Worm (Caenorhabditis elegans): Measurements from ENCODE around the gene srj-23.
A peak's percentile ranks its signal among the peaks of the same experiment; 100 is the strongest.

The srj-23 gene

DNA sequence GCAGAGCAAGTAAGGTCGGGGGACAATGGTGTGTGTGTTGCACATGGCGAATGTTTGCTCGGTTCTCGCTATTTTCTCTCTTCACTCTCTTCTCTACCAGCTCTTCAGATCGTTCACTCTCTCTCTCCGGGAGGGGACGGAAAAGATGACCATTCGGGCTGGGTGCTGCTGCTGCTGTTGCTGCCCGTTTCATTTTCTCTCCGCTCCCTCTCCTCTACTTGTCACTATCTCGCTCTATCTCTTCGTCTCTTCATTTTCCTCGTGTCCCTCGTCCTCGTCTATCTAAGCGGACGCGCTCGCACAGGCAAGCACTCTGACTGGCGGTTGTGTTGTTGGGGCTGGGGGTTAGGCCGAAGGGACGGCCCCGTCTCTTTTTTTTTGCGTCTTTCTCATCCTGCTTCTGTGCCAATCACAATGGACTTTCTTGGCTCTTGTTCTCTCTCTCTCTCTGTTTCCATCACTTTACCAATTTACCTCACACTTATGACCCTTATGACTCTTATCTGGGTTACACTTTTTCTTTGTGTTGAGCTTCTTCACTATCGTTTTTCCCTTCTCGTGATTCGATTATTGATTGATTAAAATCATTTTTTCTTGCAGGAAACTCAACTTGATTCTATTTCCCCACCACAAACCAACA, 23.2 kb downstream of the srj-23 start, which contains the start of the genes F53E2.2 and unc-60:
TSS of gene F53E2.2 (plus strand) at position 601 of the 640 bp plus-strand sequence.
TSS of gene unc-60 (plus strand) at position 601 of the 640 bp plus-strand sequence.
- TF ChIP-seq unc-62 (GFP tag; optimal IDR thresholded peaks at IDR 0.05), result peak; percentile 47
- no peak for TF ChIP-seq nhr-28 (tag; optimal IDR thresholded peaks at IDR 0.05)
- TF ChIP-seq snpc-4 (tag; optimal IDR thresholded peaks at IDR 0.05), result peak; percentile 8
- peak; percentile 75 for TF ChIP-seq pha-4 (tag; optimal IDR thresholded peaks at IDR 0.05)
- no peak for TF ChIP-seq mml-1 (tag; optimal IDR thresholded peaks at IDR 0.05)
- peak; percentile 10 for TF ChIP-seq elt-1 (tag; optimal IDR thresholded peaks at IDR 0.05)
- TF ChIP-seq ZK546.5 (tag; optimal IDR thresholded peaks at IDR 0.05), result no peak
- TF ChIP-seq ceh-16 (tag; optimal IDR thresholded peaks at IDR 0.05), result no peak
- TF ChIP-seq mdl-1 (tag; optimal IDR thresholded peaks at IDR 0.05), result no peak
- TF ChIP-seq ztf-11 (tag; optimal IDR thresholded peaks at IDR 0.05), result no peak
- no peak for TF ChIP-seq nhr-237 (tag; optimal IDR thresholded peaks at IDR 0.05)
- peak; percentile 57 for TF ChIP-seq elt-2 (tag; optimal IDR thresholded peaks at IDR 0.05)
- no peak for TF ChIP-seq egl-27 (tag; optimal IDR thresholded peaks at IDR 0.05)
- TF ChIP-seq fos-1 (tag; optimal IDR thresholded peaks at IDR 0.05), result no peak
- no peak for TF ChIP-seq skn-1 (tag; optimal IDR thresholded peaks at IDR 0.05)
- TF ChIP-seq tbx-2 (tag; optimal IDR thresholded peaks at IDR 0.05), result no peak
- peak; percentile 24 for TF ChIP-seq lin-39 (tag; optimal IDR thresholded peaks at IDR 0.05)
- peak; percentile 21 for TF ChIP-seq fkh-10 (GFP tag; optimal IDR thresholded peaks at IDR 0.05)
- peak; percentile 43 for TF ChIP-seq lin-15B (tag; optimal IDR thresholded peaks at IDR 0.05)
- no peak for TF ChIP-seq nhr-23 (tag; optimal IDR thresholded peaks at IDR 0.05)
- TF ChIP-seq jun-1 (tag; optimal IDR thresholded peaks at IDR 0.05), result no peak
- no peak for TF ChIP-seq zag-1 (tag; optimal IDR thresholded peaks at IDR 0.05)
- peak; percentile 60 for TF ChIP-seq ama-1 (optimal IDR thresholded peaks at IDR 0.05)
- peak; percentile 17 for TF ChIP-seq egl-5 (tag; optimal IDR thresholded peaks at IDR 0.05)
- no peak for TF ChIP-seq fkh-2 (tag; optimal IDR thresholded peaks at IDR 0.05)
- no peak for TF ChIP-seq ceh-28 (tag; optimal IDR thresholded peaks at IDR 0.05)
- no peak for TF ChIP-seq ceh-82 (tag; optimal IDR thresholded peaks at IDR 0.05)
- TF ChIP-seq elt-3 (tag; optimal IDR thresholded peaks at IDR 0.05), result no peak
- peak; percentile 92 for TF ChIP-seq hmg-11 (tag; optimal IDR thresholded peaks at IDR 0.05)
- TF ChIP-seq unc-39 (tag; optimal IDR thresholded peaks at IDR 0.05), result no peak
- no peak for TF ChIP-seq nhr-11 (tag; optimal IDR thresholded peaks at IDR 0.05)
- no peak for TF ChIP-seq sea-2 (GFP tag; optimal IDR thresholded peaks at IDR 0.05)
- TF ChIP-seq eor-1 (tag; optimal IDR thresholded peaks at IDR 0.05), result no peak
- TF ChIP-seq aly-2 (tag; optimal IDR thresholded peaks at IDR 0.05), result no peak
- TF ChIP-seq nhr-25 (tag; optimal IDR thresholded peaks at IDR 0.05), result no peak
- TF ChIP-seq ztf-4 (tag; optimal IDR thresholded peaks at IDR 0.05), result no peak
- TF ChIP-seq nhr-77 (tag; optimal IDR thresholded peaks at IDR 0.05), result no peak
- TF ChIP-seq lsy-12 (tag; optimal IDR thresholded peaks at IDR 0.05), result peak; percentile 54
- TF ChIP-seq nhr-67 (tag; optimal IDR thresholded peaks at IDR 0.05), result no peak
- TF ChIP-seq nhr-12 (tag; optimal IDR thresholded peaks at IDR 0.05), result no peak
- peak; percentile 89 for TF ChIP-seq nfya-1 (tag; optimal IDR thresholded peaks at IDR 0.05; ENCODE audit: insufficient read depth)
- no peak for TF ChIP-seq nhr-76 (tag; optimal IDR thresholded peaks at IDR 0.05)
- peak; percentile 9 for TF ChIP-seq nhr-43 (tag; optimal IDR thresholded peaks at IDR 0.05; ENCODE audit: poor library complexity, severe bottlenecking)
- no peak for TF ChIP-seq pqm-1 (tag; optimal IDR thresholded peaks at IDR 0.05)
- TF ChIP-seq daf-12 (tag; optimal IDR thresholded peaks at IDR 0.05), result no peak
- TF ChIP-seq ceh-9 (tag; optimal IDR thresholded peaks at IDR 0.05), result no peak
- no peak for TF ChIP-seq R02D3.7 (tag; optimal IDR thresholded peaks at IDR 0.05)

Data from whole organism, L3 larva.